Fruit fly (Drosophila melanogaster) whole organism, adult: Measurements from ENCODE around the gene Tom70.

Experiments used
- CG11617 ChIP-seq: fragments of 200-800 bp; sonication (Bioruptor generic); optimal IDR thresholded peaks from 2 replicates; lab custom pipeline; 2017; ENCODE audit warnings: mild to moderate bottlenecking, missing biosample characterization, missing genetic modification reagents, missing genetic modification characterization
- CG12768 ChIP-seq: fragments of 200-800 bp; sonication (Bioruptor generic); optimal IDR thresholded peaks from 2 replicates; lab custom pipeline; 2017; ENCODE audit warnings: missing biosample characterization, missing genetic modification characterization, mild to moderate bottlenecking, moderate library complexity, missing genetic modification reagents
- CG14711 ChIP-seq: fragments of 200-800 bp; sonication (Bioruptor generic); optimal IDR thresholded peaks from 2 replicates; lab custom pipeline; 2018; ENCODE audit warnings: missing biosample characterization, mild to moderate bottlenecking, missing genetic modification characterization, moderate library complexity
- CG1620 ChIP-seq: fragments of 200-800 bp; sonication (Bioruptor generic); optimal IDR thresholded peaks from 2 replicates; lab custom pipeline; 2016; ENCODE audit warnings: missing biosample characterization, missing genetic modification characterization
- CG33017 ChIP-seq: fragments of 200-800 bp; sonication (Bioruptor generic); optimal IDR thresholded peaks from 2 replicates; lab custom pipeline; 2018; ENCODE audit warnings: missing biosample characterization, mild to moderate bottlenecking, missing genetic modification characterization, moderate library complexity
- CG5204 ChIP-seq: fragments of 200-800 bp; sonication (Bioruptor generic); optimal IDR thresholded peaks from 2 replicates; lab custom pipeline; 2016; ENCODE audit warnings: missing biosample characterization, missing genetic modification characterization
- CG7045 ChIP-seq: fragments of 200-800 bp; sonication (Bioruptor generic); optimal IDR thresholded peaks from 2 replicates; lab custom pipeline; 2017; ENCODE audit warnings: missing biosample characterization, mild to moderate bottlenecking, missing genetic modification characterization
- CG7101 ChIP-seq: fragments of 200-800 bp; sonication (Bioruptor generic); optimal IDR thresholded peaks from 2 replicates; lab custom pipeline; 2018; ENCODE audit warnings: missing biosample characterization, mild to moderate bottlenecking, missing genetic modification characterization, moderate library complexity
- Clk ChIP-seq: fragments of 200-800 bp; sonication (Bioruptor generic); optimal IDR thresholded peaks from 2 replicates; lab custom pipeline; 2017; ENCODE audit warnings: missing biosample characterization, missing genetic modification characterization
- Crg-1 ChIP-seq: fragments of 200-800 bp; sonication (Bioruptor generic); optimal IDR thresholded peaks from 2 replicates; lab custom pipeline; 2016; ENCODE audit warnings: missing biosample characterization, missing genetic modification characterization
- Hr96 ChIP-seq: fragments of 200-800 bp; sonication (Bioruptor generic); optimal IDR thresholded peaks from 2 replicates; lab custom pipeline; 2016; ENCODE audit warnings: missing biosample characterization, missing genetic modification characterization
- Mnt ChIP-seq: fragments of 200-800 bp; sonication (Bioruptor generic); optimal IDR thresholded peaks from 2 replicates; lab custom pipeline; 2016; ENCODE audit warnings: missing biosample characterization, mild to moderate bottlenecking, missing genetic modification characterization
- bab1 ChIP-seq: fragments of 200-800 bp; sonication (Bioruptor generic); optimal IDR thresholded peaks from 3 replicates; lab custom pipeline; 2019; ENCODE audit warnings: missing biosample characterization, mild to moderate bottlenecking, missing genetic modification characterization, moderate library complexity
- cic ChIP-seq: fragments of 200-800 bp; sonication (Bioruptor generic); optimal IDR thresholded peaks from 2 replicates; lab custom pipeline; 2017; ENCODE audit warnings: missing biosample characterization, mild to moderate bottlenecking, missing genetic modification characterization, moderate library complexity
- cnc ChIP-seq, 2 experiments: fragments of >200 bp; optimal IDR thresholded peaks; 2 replicates each; lab custom pipeline; 2017
- kay ChIP-seq: fragments of 200-800 bp; sonication (Bioruptor generic); peaks from one replicate; lab custom pipeline; 2016; ENCODE audit warnings: missing biosample characterization, missing genetic modification characterization, borderline replicate concordance
- ovo ChIP-seq: fragments of 200-800 bp; sonication (Bioruptor generic); optimal IDR thresholded peaks from 2 replicates; lab custom pipeline; 2016; ENCODE audit warnings: missing biosample characterization, missing genetic modification characterization
- pad ChIP-seq: fragments of 200-800 bp; sonication (Bioruptor generic); optimal IDR thresholded peaks from 3 replicates; lab custom pipeline; 2017; ENCODE audit warnings: missing biosample characterization, missing genetic modification characterization, mild to moderate bottlenecking, moderate library complexity, missing genetic modification reagents
- tj ChIP-seq: fragments of 200-800 bp; sonication (Bioruptor generic); optimal IDR thresholded peaks from 3 replicates; lab custom pipeline; 2017; ENCODE audit warnings: missing biosample characterization, mild to moderate bottlenecking, missing genetic modification characterization, moderate library complexity
- toe ChIP-seq: fragments of 200-800 bp; sonication (Bioruptor generic); optimal IDR thresholded peaks from 2 replicates; lab custom pipeline; 2016; ENCODE audit warnings: missing biosample characterization, missing genetic modification characterization

The Tom70 gene

DNA sequence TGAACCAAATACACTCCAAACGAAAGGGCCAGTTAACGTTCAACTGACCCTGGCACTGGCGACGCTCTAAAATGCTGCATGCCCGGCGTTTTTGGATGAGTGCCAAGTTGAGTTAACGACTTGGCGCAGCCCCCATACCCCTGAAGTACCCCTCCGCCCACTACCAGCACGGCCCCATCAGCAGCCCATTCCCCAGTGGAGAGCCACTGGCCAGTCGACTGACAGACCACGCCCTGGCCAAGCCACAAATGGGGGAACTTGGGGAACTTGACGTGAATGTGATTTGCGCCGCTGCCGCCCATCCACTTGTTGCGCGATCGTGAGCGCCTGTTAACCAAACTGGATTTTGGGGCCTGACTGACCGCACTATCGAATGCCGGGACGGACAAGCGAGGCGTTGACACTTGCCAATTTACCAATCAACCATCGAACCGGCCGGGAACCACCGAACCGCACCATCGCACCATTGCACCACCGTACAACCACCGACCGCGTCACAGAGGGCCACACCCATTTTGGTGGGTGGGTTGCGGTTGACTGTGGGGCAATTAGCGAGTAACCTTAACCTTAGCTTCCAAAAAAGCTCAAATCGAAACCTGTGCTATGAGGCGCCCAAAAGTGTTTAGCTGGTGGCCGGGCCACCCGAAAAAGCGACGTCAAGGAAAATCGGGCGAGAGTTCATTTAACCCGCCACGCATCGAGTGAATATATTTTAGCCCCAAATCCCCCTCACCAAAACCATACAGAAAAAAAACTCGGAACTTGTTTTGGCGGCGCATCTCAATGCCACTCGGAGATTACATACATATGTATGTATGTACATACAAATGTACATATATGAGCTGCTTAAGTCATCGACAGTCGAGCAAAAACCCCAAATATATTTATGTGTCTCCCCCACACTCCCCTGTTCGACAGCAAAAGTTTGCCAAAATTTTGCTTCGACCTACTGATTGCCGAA, 32.6 kb downstream of the Tom70 start:
- TF ChIP-seq Crg-1 (GFP tag; lab: Kevin White, UChicago) (peak; percentile 35), Mnt (no peak), pad (GFP tag; lab: Kevin White, UChicago) (peak; percentile 93), Clk (GFP tag; lab: Kevin White, UChicago) (no peak), CG7045 (GFP tag; lab: Kevin White, UChicago) (no peak), cnc (optimal IDR thresholded peaks at IDR 0.05; lab: Kevin White, UChicago) (no peak), CG33017 (tag; lab: Kevin White, UChicago) (no peak), tj (GFP tag; lab: Kevin White, UChicago) (peak; percentile 11), ovo (GFP tag; lab: Kevin White, UChicago) (peak; percentile 60), kay (GFP tag; lab: Kevin White, UChicago) (no peak), CG11617 (GFP tag; lab: Kevin White, UChicago) (no peak), CG5204 (GFP tag; lab: Kevin White, UChicago) (no peak), CG1620 (GFP tag; lab: Kevin White, UChicago) (no peak), bab1 (no peak), toe (GFP tag; lab: Kevin White, UChicago) (no peak), CG7101 (tag; lab: Kevin White, UChicago) (no peak), Hr96 (GFP tag; lab: Kevin White, UChicago) (no peak), cic (GFP tag; lab: Kevin White, UChicago) (peak; percentile 6), CG14711 (tag; lab: Kevin White, UChicago) (no peak), CG12768 (GFP tag; lab: Kevin White, UChicago) (peak; percentile 67)

DNA sequence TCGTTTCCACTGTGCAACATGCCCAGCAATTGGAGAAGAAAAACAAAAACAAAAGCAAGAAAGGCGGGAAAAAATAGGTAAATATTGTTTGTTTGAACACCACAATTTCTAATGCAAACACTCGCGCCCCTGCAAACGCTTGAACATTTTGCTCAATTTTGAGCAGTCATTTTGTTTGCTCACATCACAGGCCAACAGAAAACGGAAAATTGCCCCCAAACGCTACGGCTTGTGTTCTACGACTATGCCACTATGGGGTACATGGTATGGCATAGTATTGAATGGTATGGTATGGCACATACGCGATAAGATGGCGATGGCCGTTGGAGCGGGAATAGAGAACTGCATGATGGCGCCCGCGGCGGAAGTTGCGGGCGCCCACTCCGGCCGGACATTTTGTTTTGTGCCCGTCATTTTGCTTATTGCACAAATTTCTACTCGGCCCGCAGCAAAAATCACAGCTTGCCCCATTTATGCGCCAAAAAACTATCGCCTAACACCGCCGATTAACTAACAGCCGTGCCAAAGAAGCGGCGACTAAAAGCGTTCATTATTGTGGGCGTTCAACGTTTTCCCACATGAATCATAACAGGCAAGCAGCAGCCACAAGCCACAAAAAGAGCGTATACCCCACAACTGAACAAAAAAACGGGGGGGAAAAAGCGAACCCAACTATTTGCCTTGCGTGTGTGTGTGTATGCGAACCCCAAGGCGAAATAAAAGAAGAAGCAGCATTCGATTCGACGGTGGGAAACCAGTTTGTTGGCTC, 33.9 kb downstream of the Tom70 start:
- peak; percentile 94 for TF ChIP-seq kay (GFP tag; lab: Kevin White, UChicago)
- peak; percentile 37 for TF ChIP-seq toe (GFP tag; lab: Kevin White, UChicago)
- TF ChIP-seq cnc (optimal IDR thresholded peaks at IDR 0.05; lab: Kevin White, UChicago) = peak in 1 of 2 experiments; percentile 15
- TF ChIP-seq Clk (GFP tag; lab: Kevin White, UChicago) = no peak
- peak; percentile 15 for TF ChIP-seq CG7101 (tag; lab: Kevin White, UChicago)
- no peak for TF ChIP-seq tj (GFP tag; lab: Kevin White, UChicago)
- peak; percentile 19 for TF ChIP-seq CG14711 (tag; lab: Kevin White, UChicago)
- peak; percentile 48 for TF ChIP-seq CG5204 (GFP tag; lab: Kevin White, UChicago)
- peak; percentile 58 for TF ChIP-seq CG33017 (tag; lab: Kevin White, UChicago)
- TF ChIP-seq Crg-1 (GFP tag; lab: Kevin White, UChicago) = no peak

DNA sequence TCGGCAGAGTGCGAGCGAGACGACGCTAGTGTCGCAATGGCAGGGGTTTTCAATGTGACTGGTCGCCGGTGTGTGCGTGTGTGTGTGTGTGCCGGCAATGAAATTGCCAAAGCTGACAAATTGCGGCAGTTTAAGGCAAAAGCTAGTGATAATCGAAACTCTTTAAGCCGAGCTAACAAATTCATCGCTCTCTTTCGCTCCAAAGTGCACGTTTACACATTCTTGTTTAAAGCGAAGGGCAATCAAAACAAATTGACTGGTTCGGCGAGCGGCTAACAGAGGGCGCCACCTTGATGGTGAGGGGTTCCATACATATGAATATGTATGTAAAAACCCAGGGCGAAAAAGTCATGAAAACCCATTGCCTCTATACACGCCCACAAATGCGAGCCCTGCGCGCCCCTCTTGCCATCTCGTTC, 34.5 kb downstream of the Tom70 start:
- no peak for TF ChIP-seq CG1620 (GFP tag; lab: Kevin White, UChicago)
- peak; percentile 16 for TF ChIP-seq tj (GFP tag; lab: Kevin White, UChicago)
- no peak for TF ChIP-seq CG7101 (tag; lab: Kevin White, UChicago)
- TF ChIP-seq cnc (optimal IDR thresholded peaks at IDR 0.05; lab: Kevin White, UChicago) = no peak
- TF ChIP-seq Mnt = no peak
- no peak for TF ChIP-seq Clk (GFP tag; lab: Kevin White, UChicago)
- TF ChIP-seq CG12768 (GFP tag; lab: Kevin White, UChicago) = no peak
- TF ChIP-seq CG5204 (GFP tag; lab: Kevin White, UChicago) = no peak
- TF ChIP-seq CG14711 (tag; lab: Kevin White, UChicago) = no peak
- peak; percentile 17 for TF ChIP-seq Hr96 (GFP tag; lab: Kevin White, UChicago)
- TF ChIP-seq CG11617 (GFP tag; lab: Kevin White, UChicago) = no peak
- no peak for TF ChIP-seq cic (GFP tag; lab: Kevin White, UChicago)
- no peak for TF ChIP-seq CG33017 (tag; lab: Kevin White, UChicago)
- no peak for TF ChIP-seq ovo (GFP tag; lab: Kevin White, UChicago)
- TF ChIP-seq kay (GFP tag; lab: Kevin White, UChicago) = no peak
- TF ChIP-seq pad (GFP tag; lab: Kevin White, UChicago) = peak; percentile 99
- TF ChIP-seq bab1 = peak; percentile 23
- TF ChIP-seq CG7045 (GFP tag; lab: Kevin White, UChicago) = no peak
- no peak for TF ChIP-seq toe (GFP tag; lab: Kevin White, UChicago)
- no peak for TF ChIP-seq Crg-1 (GFP tag; lab: Kevin White, UChicago)

DNA sequence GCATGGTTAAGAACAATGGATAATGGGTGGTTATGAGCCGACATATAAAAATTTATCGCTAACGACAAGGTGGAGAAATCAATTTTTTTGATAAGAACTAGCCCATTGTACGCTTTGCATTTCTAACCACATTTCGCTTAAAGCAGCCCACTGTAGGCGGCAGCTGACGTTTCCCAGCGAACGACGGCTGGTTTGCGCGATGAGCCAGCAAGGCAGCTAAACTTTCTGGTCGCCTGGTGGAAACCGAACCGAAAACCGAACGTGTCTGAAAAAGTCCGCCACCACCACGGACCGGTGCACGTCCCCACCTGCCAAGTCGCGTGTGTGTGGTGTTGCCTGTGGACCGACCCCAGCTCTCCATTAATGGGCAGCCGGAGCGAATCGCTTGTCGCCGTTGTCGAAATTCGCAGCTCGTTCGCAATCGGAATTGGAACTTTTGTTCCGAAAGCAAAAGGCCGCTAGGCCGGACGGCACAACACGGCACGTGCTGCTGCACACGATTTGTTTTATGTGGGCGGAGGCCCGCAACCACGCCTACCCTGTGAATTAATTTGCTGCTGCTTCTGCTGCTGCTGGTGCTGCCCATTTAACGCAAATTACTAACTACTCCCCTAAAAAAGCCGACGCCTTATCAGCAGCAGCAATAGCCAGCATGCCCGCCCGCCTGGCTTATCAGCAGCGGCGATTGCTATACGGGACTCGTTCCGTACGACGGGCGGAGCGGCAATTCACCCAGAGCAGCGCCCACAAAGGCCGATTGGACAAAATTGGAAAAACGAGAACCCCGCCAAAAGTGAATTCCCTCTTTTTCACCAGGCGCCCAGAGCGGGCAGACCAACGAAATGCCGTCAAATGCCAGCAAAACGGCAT, 35.2 kb downstream of the Tom70 start:
- TF ChIP-seq CG11617 (GFP tag; lab: Kevin White, UChicago) (peak; percentile 47), CG7101 (tag; lab: Kevin White, UChicago) (peak; percentile 16), CG7045 (GFP tag; lab: Kevin White, UChicago) (no peak), Hr96 (GFP tag; lab: Kevin White, UChicago) (peak; percentile 55), ovo (GFP tag; lab: Kevin White, UChicago) (peak; percentile 62), CG5204 (GFP tag; lab: Kevin White, UChicago) (peak; percentile 22), CG33017 (tag; lab: Kevin White, UChicago) (peak; percentile 29), pad (GFP tag; lab: Kevin White, UChicago) (no peak), Clk (GFP tag; lab: Kevin White, UChicago) (peak; percentile 18), Mnt (peak; percentile 72), toe (GFP tag; lab: Kevin White, UChicago) (peak; percentile 17), CG12768 (GFP tag; lab: Kevin White, UChicago) (peak; percentile 96), cic (GFP tag; lab: Kevin White, UChicago) (peak; percentile 97), cnc (optimal IDR thresholded peaks at IDR 0.05; lab: Kevin White, UChicago) (no peak), tj (GFP tag; lab: Kevin White, UChicago) (peak; percentile 76), bab1 (peak; percentile 48)
